Worm (Caenorhabditis elegans): ENCODE data around the gene kmo-2.

ce11 chrV:12100794-12101343, 32.5 kb upstream of the kmo-2 start, which contains the start of gene nhr-154:
- no peak for TF ChIP-seq pha-4 (GFP tag; IDR thresholded peaks at IDR 0.05)
- TF ChIP-seq pha-4 (tag; optimal IDR thresholded peaks at IDR 0.05) = no peak
- TF ChIP-seq F10B5.3 (tag; optimal IDR thresholded peaks at IDR 0.05) = no peak
- TF ChIP-seq nhr-111 (GFP tag; optimal IDR thresholded peaks at IDR 0.05) = no peak
- TF ChIP-seq ZK546.5 (tag; optimal IDR thresholded peaks at IDR 0.05) = no peak
- TF ChIP-seq nhr-28 (tag; optimal IDR thresholded peaks at IDR 0.05) = peak; percentile 39
- TF ChIP-seq lin-15B (tag; optimal IDR thresholded peaks at IDR 0.05) = no peak
- no peak for TF ChIP-seq nhr-77 (tag; optimal IDR thresholded peaks at IDR 0.05)
- TF ChIP-seq R02D3.7 (tag; optimal IDR thresholded peaks at IDR 0.05) = no peak
- no peak for TF ChIP-seq mdl-1 (tag; optimal IDR thresholded peaks at IDR 0.05)
- TF ChIP-seq jun-1 (tag; optimal IDR thresholded peaks at IDR 0.05) = no peak
- TF ChIP-seq snpc-4 (tag; optimal IDR thresholded peaks at IDR 0.05) = no peak
- TF ChIP-seq aly-2 (tag; optimal IDR thresholded peaks at IDR 0.05) = no peak
- TF ChIP-seq dpl-1 (GFP tag; optimal IDR thresholded peaks at IDR 0.05) = no peak
